Fruit fly (Drosophila melanogaster) whole organism, embryonic: Measurements from ENCODE around the gene caps.
A peak's percentile ranks its signal among the peaks of the same experiment; 100 is the strongest.

Source experiments
- Ada2b ChIP-seq: fragments of 200-800 bp; sonication (Bioruptor generic); IDR thresholded peaks from 2 replicates; pipeline ENCODE4 v1.3.6; 2022; ENCODE audit warnings: missing biosample characterization, missing genetic modification characterization
- B-H2 ChIP-seq: fragments of 200-800 bp; sonication (Bioruptor generic); optimal IDR thresholded peaks from 2 replicates; lab custom pipeline; 2018; ENCODE audit warnings: missing biosample characterization, mild to moderate bottlenecking, missing genetic modification characterization
- Bdp1 ChIP-seq: fragments of 200-800 bp; sonication (Bioruptor generic); optimal IDR thresholded peaks from 3 replicates; lab custom pipeline; 2016; ENCODE audit warnings: missing biosample characterization, missing genetic modification characterization
- CG1024 ChIP-seq: fragments of 200-800 bp; sonication (Bioruptor generic); IDR thresholded peaks from 2 replicates; pipeline ENCODE4 v1.3.6; 2022; ENCODE audit warnings: missing biosample characterization, missing genetic modification characterization
- CG10654 ChIP-seq: fragments of 200-800 bp; sonication (Bioruptor generic); optimal IDR thresholded peaks from 2 replicates; lab custom pipeline; 2016; ENCODE audit warnings: missing biosample characterization, missing genetic modification characterization
- CG11085 ChIP-seq: fragments of 200-800 bp; sonication (Bioruptor generic); IDR thresholded peaks from 2 replicates; pipeline ENCODE4 v1.3.6; 2022; ENCODE audit warnings: missing biosample characterization, missing genetic modification characterization
- CG12236 ChIP-seq: fragments of 200-800 bp; sonication (Bioruptor generic); optimal IDR thresholded peaks from 2 replicates; lab custom pipeline; 2016; ENCODE audit warnings: missing biosample characterization, missing genetic modification characterization
- CG13624 ChIP-seq: fragments of 200-800 bp; sonication (Bioruptor generic); optimal IDR thresholded peaks from 2 replicates; lab custom pipeline; 2016; ENCODE audit warnings: missing biosample characterization, missing genetic modification characterization
- CG14014 ChIP-seq: fragments of 200-800 bp; sonication (Bioruptor generic); IDR thresholded peaks from 2 replicates; pipeline ENCODE4 v1.3.6; 2022; ENCODE audit warnings: missing biosample characterization, missing genetic modification characterization
- CG15696 ChIP-seq: fragments of 200-800 bp; sonication (Bioruptor generic); optimal IDR thresholded peaks from 2 replicates; lab custom pipeline; 2019; ENCODE audit warnings: missing biosample characterization, mild to moderate bottlenecking, missing genetic modification characterization, moderate library complexity
- CG1647 ChIP-seq: fragments of 200-800 bp; sonication (Bioruptor generic); optimal IDR thresholded peaks from 3 replicates; lab custom pipeline; 2016; ENCODE audit warnings: missing biosample characterization, missing genetic modification characterization
- CG18599 ChIP-seq: fragments of 200-800 bp; sonication (Bioruptor generic); optimal IDR thresholded peaks from 3 replicates; lab custom pipeline; 2017; ENCODE audit warnings: missing biosample characterization, missing genetic modification characterization, mild to moderate bottlenecking, moderate library complexity, missing genetic modification reagents
- CG2678 ChIP-seq: fragments of 200-800 bp; sonication (Bioruptor generic); optimal IDR thresholded peaks from 3 replicates; lab custom pipeline; 2019; ENCODE audit warnings: missing biosample characterization, mild to moderate bottlenecking, missing genetic modification characterization, moderate library complexity
- CG31388 ChIP-seq: fragments of 200-800 bp; sonication (Bioruptor generic); optimal IDR thresholded peaks from 2 replicates; lab custom pipeline; 2016; ENCODE audit warnings: missing biosample characterization, missing genetic modification characterization
- CG3281 ChIP-seq: fragments of 200-800 bp; sonication (Bioruptor generic); optimal IDR thresholded peaks from 3 replicates; lab custom pipeline; 2017; ENCODE audit warnings: missing biosample characterization, mild to moderate bottlenecking, missing genetic modification characterization
- CG34422 ChIP-seq: fragments of 200-800 bp; sonication (Bioruptor generic); IDR thresholded peaks from 3 replicates; pipeline ENCODE4 v1.3.6; 2022; ENCODE audit warnings: missing biosample characterization, missing genetic modification characterization
- CG3995 ChIP-seq: fragments of 200-800 bp; sonication (Bioruptor generic); optimal IDR thresholded peaks from 3 replicates; lab custom pipeline; 2016; ENCODE audit warnings: missing biosample characterization, missing genetic modification characterization
- CG8478 ChIP-seq: fragments of >200 bp; optimal IDR thresholded peaks from 2 replicates; lab custom pipeline; 2018
- CG9437 ChIP-seq: fragments of 200-800 bp; sonication (Bioruptor generic); optimal IDR thresholded peaks from 2 replicates; lab custom pipeline; 2018; ENCODE audit warnings: missing biosample characterization, mild to moderate bottlenecking, missing genetic modification characterization
- CG9727 ChIP-seq: fragments of 200-800 bp; sonication (Bioruptor generic); optimal IDR thresholded peaks from 3 replicates; lab custom pipeline; 2017; ENCODE audit warnings: missing biosample characterization, mild to moderate bottlenecking, missing genetic modification characterization
- Dbx ChIP-seq: fragments of 200-800 bp; sonication (Bioruptor generic); IDR thresholded peaks from 3 replicates; pipeline ENCODE4 v1.3.6; 2022; ENCODE audit warnings: missing biosample characterization, missing genetic modification characterization
- Ets65A ChIP-seq: fragments of 200-800 bp; sonication (Bioruptor generic); peaks from one replicate; lab custom pipeline; 2016; ENCODE audit warnings: missing biosample characterization, missing genetic modification characterization
- Fer1 ChIP-seq: fragments of 200-800 bp; sonication (Bioruptor generic); optimal IDR thresholded peaks from 2 replicates; lab custom pipeline; 2017; ENCODE audit warnings: missing biosample characterization, mild to moderate bottlenecking, missing genetic modification characterization
- HLH3B ChIP-seq: fragments of 200-800 bp; sonication (Bioruptor generic); IDR thresholded peaks from 2 replicates; pipeline ENCODE4 v1.3.6; 2022; ENCODE audit warnings: missing biosample characterization, missing genetic modification characterization
- HmgZ ChIP-seq: fragments of 200-800 bp; sonication (Bioruptor generic); optimal IDR thresholded peaks from 2 replicates; lab custom pipeline; 2018; ENCODE audit warnings: missing biosample characterization, mild to moderate bottlenecking, missing genetic modification characterization
- Myb ChIP-seq: fragments of 200-800 bp; sonication (Bioruptor generic); optimal IDR thresholded peaks from 2 replicates; lab custom pipeline; 2016; ENCODE audit warnings: missing biosample characterization, missing genetic modification characterization
- NC2α ChIP-seq: fragments of 200-800 bp; sonication (Bioruptor generic); optimal IDR thresholded peaks from 2 replicates; lab custom pipeline; 2016; ENCODE audit warnings: missing biosample characterization, missing genetic modification characterization
- NC2β ChIP-seq: fragments of 200-800 bp; sonication (Bioruptor generic); optimal IDR thresholded peaks from 2 replicates; lab custom pipeline; 2016; ENCODE audit warnings: missing biosample characterization, missing genetic modification characterization
- NFAT ChIP-seq: fragments of 200-800 bp; sonication (Bioruptor generic); IDR thresholded peaks from 2 replicates; pipeline ENCODE4 v1.3.6; 2022; ENCODE audit warnings: missing biosample characterization, missing genetic modification characterization
- Optix ChIP-seq: fragments of 200-800 bp; sonication (Bioruptor generic); IDR thresholded peaks from 3 replicates; pipeline ENCODE4 v1.3.6; 2022; ENCODE audit warnings: missing biosample characterization, missing genetic modification characterization
- Ravus ChIP-seq: fragments of 200-800 bp; sonication (Bioruptor generic); IDR thresholded peaks from 2 replicates; pipeline ENCODE4 v1.3.6; 2022; ENCODE audit warnings: missing biosample characterization, missing genetic modification characterization
- Xbp1 ChIP-seq: fragments of 200-800 bp; sonication (Bioruptor generic); optimal IDR thresholded peaks from 3 replicates; lab custom pipeline; 2016; ENCODE audit warnings: missing biosample characterization, mild to moderate bottlenecking, missing genetic modification characterization
- bab2 ChIP-seq: fragments of 200-800 bp; sonication (Bioruptor generic); optimal IDR thresholded peaks from 2 replicates; lab custom pipeline; 2016; ENCODE audit warnings: missing biosample characterization, missing genetic modification characterization
- bcd ChIP-seq: fragments of 200-800 bp; sonication (Bioruptor generic); optimal IDR thresholded peaks from 2 replicates; lab custom pipeline; 2017; ENCODE audit warnings: missing biosample characterization, mild to moderate bottlenecking, missing genetic modification characterization
- ci ChIP-seq: fragments of 200-800 bp; sonication (Bioruptor generic); IDR thresholded peaks from 3 replicates; pipeline ENCODE4 v1.3.6; 2022; ENCODE audit warnings: missing biosample characterization, missing genetic modification characterization
- crp ChIP-seq, 2 experiments: fragments of 200-800 bp; sonication (Bioruptor generic); optimal IDR thresholded peaks; 2 replicates in 1 of 2; 3 replicates in 1 of 2; lab custom pipeline; 2017; ENCODE audit warnings: missing biosample characterization in 2 of 2, missing genetic modification characterization in 2 of 2, mild to moderate bottlenecking in 1 of 2, moderate library complexity in 1 of 2
- cwo ChIP-seq: fragments of 200-800 bp; sonication (Bioruptor generic); optimal IDR thresholded peaks from 3 replicates; lab custom pipeline; 2017; ENCODE audit warnings: missing biosample characterization, missing genetic modification characterization, mild to moderate bottlenecking, moderate library complexity, missing genetic modification reagents
- danr ChIP-seq: fragments of 200-800 bp; sonication (Bioruptor generic); IDR thresholded peaks from 2 replicates; pipeline ENCODE4 v1.3.6; 2022; ENCODE audit warnings: missing biosample characterization, missing genetic modification characterization
- fd102C ChIP-seq: fragments of 200-800 bp; sonication (Bioruptor generic); optimal IDR thresholded peaks from 2 replicates; lab custom pipeline; 2018; ENCODE audit warnings: missing biosample characterization, mild to moderate bottlenecking, missing genetic modification characterization, moderate library complexity
- gce ChIP-seq: fragments of 200-800 bp; sonication (Bioruptor generic); IDR thresholded peaks from 3 replicates; pipeline ENCODE4 v1.3.6; 2022; ENCODE audit warnings: missing biosample characterization, missing genetic modification characterization
- hbn ChIP-seq: fragments of 200-800 bp; sonication (Bioruptor generic); IDR thresholded peaks from 2 replicates; pipeline ENCODE4 v1.3.6; 2022; ENCODE audit warnings: missing biosample characterization, missing genetic modification characterization; ENCODE audit not compliant: partially characterized antibody
- lab ChIP-seq: fragments of 200-800 bp; sonication (Bioruptor generic); optimal IDR thresholded peaks from 3 replicates; lab custom pipeline; 2017; ENCODE audit warnings: missing biosample characterization, missing genetic modification characterization, mild to moderate bottlenecking, moderate library complexity, missing genetic modification reagents
- pan ChIP-seq, 4 experiments: fragments of >200 bp in 3 of 4; fragments of 200-800 bp in 1 of 4; sonication (Bioruptor generic) in 1 of 4; optimal IDR thresholded peaks in 3 of 4; IDR thresholded peaks in 1 of 4; 2 replicates each; pipeline versions ENCODE4 v1.3.6 to Lab custom; 2017 to 2022; ENCODE audit warnings: missing biosample characterization in 2 of 4, missing genetic modification characterization in 2 of 4, mixed read lengths in 1 of 4
- pho ChIP-seq: fragments of 200-800 bp; sonication (Bioruptor generic); optimal IDR thresholded peaks from 2 replicates; lab custom pipeline; 2016; ENCODE audit warnings: missing biosample characterization, missing genetic modification characterization
- psq ChIP-seq: fragments of 200-800 bp; sonication (Bioruptor generic); optimal IDR thresholded peaks from 2 replicates; lab custom pipeline; 2017; ENCODE audit warnings: missing biosample characterization, missing genetic modification characterization
- ranshi ChIP-seq: fragments of 200-800 bp; sonication (Bioruptor generic); IDR thresholded peaks from 2 replicates; pipeline ENCODE4 v1.3.6; 2022; ENCODE audit warnings: missing biosample characterization, missing genetic modification characterization
- sc ChIP-seq, 3 experiments: fragments of >200 bp in 2 of 3; fragments of 200-800 bp in 1 of 3; sonication (Bioruptor generic) in 1 of 3; optimal IDR thresholded peaks; 2 replicates in 2 of 3; 3 replicates in 1 of 3; lab custom pipeline; 2017; ENCODE audit warnings: mild to moderate bottlenecking in 1 of 3, missing biosample characterization in 1 of 3, missing genetic modification characterization in 1 of 3, missing genetic modification reagents in 1 of 3
- sens ChIP-seq: fragments of 200-800 bp; sonication (Bioruptor generic); peaks from one replicate; lab custom pipeline; 2016; ENCODE audit warnings: missing biosample characterization, missing genetic modification characterization
- tgo ChIP-seq: fragments of 200-800 bp; sonication (Bioruptor generic); IDR thresholded peaks from 3 replicates; pipeline ENCODE4 v1.3.6; 2022; ENCODE audit warnings: missing biosample characterization, missing genetic modification characterization
- tll ChIP-seq, 2 experiments: fragments of 200-800 bp in 1 of 2; fragments of >200 bp in 1 of 2; sonication (Bioruptor generic) in 1 of 2; optimal IDR thresholded peaks; 2 replicates each; lab custom pipeline; 2017 to 2019; ENCODE audit warnings: missing biosample characterization in 2 of 2, missing genetic modification characterization in 2 of 2, mild to moderate bottlenecking in 1 of 2, moderate library complexity in 1 of 2
- z ChIP-seq: fragments of 200-800 bp; sonication (Bioruptor generic); IDR thresholded peaks from 3 replicates; pipeline ENCODE4 v1.3.6; 2022; ENCODE audit warnings: missing biosample characterization, missing genetic modification characterization
- zf30C ChIP-seq: fragments of 200-800 bp; sonication (Bioruptor generic); optimal IDR thresholded peaks from 3 replicates; lab custom pipeline; 2018; ENCODE audit warnings: missing biosample characterization, mild to moderate bottlenecking, missing genetic modification characterization

caps gene

dm6 chr3L:13259617-13260016 is 31.1 kb downstream of the caps start (continued):
- TF ChIP-seq Ravus (no peak), NC2α (GFP tag; lab: Kevin White, UChicago) (no peak), NC2β (GFP tag; lab: Kevin White, UChicago) (no peak), Ets65A (GFP tag; lab: Kevin White, UChicago) (no peak), Dbx (GFP tag; lab: Robert Waterston, UW) (no peak), zf30C (GFP tag; lab: Kevin White, UChicago) (no peak), CG14014 (GFP tag; lab: Robert Waterston, UW) (no peak), psq (no peak), NFAT (no peak), CG12236 (GFP tag; lab: Kevin White, UChicago) (no peak), Ada2b (no peak), ranshi (no peak), CG9437 (GFP tag; lab: Kevin White, UChicago) (no peak), CG18599 (GFP tag; lab: Kevin White, UChicago) (peak; percentile 21), Fer1 (GFP tag; lab: Kevin White, UChicago) (no peak), lab (GFP tag; lab: Kevin White, UChicago) (peak; percentile 4), hbn (GFP tag; lab: Robert Waterston, UW) (no peak), B-H2 (no peak), pho (GFP tag; lab: Kevin White, UChicago) (no peak), ci (GFP tag; lab: Robert Waterston, UW) (no peak), z (GFP tag; lab: Robert Waterston, UW) (no peak), Xbp1 (GFP tag; lab: Kevin White, UChicago) (no peak), CG15696 (tag; lab: Kevin White, UChicago) (peak; percentile 65), CG2678 (tag; lab: Kevin White, UChicago) (peak; percentile 18), bcd (GFP tag; lab: Kevin White, UChicago) (no peak), fd102C (GFP tag; lab: Kevin White, UChicago) (peak; percentile 43), CG10654 (GFP tag; lab: Kevin White, UChicago) (no peak), Myb (no peak), CG1647 (GFP tag; lab: Kevin White, UChicago) (no peak), CG1024 (no peak), cwo (GFP tag; lab: Kevin White, UChicago) (no peak), CG3995 (GFP tag; lab: Kevin White, UChicago) (no peak), gce (GFP tag; lab: Robert Waterston, UW) (no peak), danr (no peak), HmgZ (tag; lab: Kevin White, UChicago) (no peak), sc (optimal IDR thresholded peaks at IDR 0.05; lab: Kevin White, UChicago) (no peak), sc (GFP tag; optimal IDR thresholded peaks at IDR 0.05; lab: Kevin White, UChicago) (no peak), Bdp1 (GFP tag; lab: Kevin White, UChicago) (no peak), CG31388 (no peak), CG13624 (GFP tag; lab: Kevin White, UChicago) (no peak), CG34422 (GFP tag; lab: Robert Waterston, UW) (no peak), CG11085 (GFP tag; lab: Robert Waterston, UW) (no peak), sens (GFP tag; lab: Kevin White, UChicago) (peak; percentile 66), CG9727 (GFP tag; lab: Kevin White, UChicago) (peak; percentile 26), bab2 (GFP tag; lab: Kevin White, UChicago) (no peak), crp (GFP tag; optimal IDR thresholded peaks at IDR 0.05; lab: Kevin White, UChicago) (no peak), tgo (GFP tag; lab: Robert Waterston, UW) (no peak), pan (optimal IDR thresholded peaks at IDR 0.05; lab: Kevin White, UChicago) (no peak), pan (GFP tag; optimal IDR thresholded peaks at IDR 0.05 in 1 of 2, IDR thresholded peaks at IDR 0.05 in 1 of 2) (no peak), CG3281 (no peak), Optix (GFP tag; lab: Robert Waterston, UW) (no peak), HLH3B (GFP tag; lab: Robert Waterston, UW) (no peak), CG8478 (lab: Kevin White, UChicago) (no peak), tll (GFP tag; optimal IDR thresholded peaks at IDR 0.05; lab: Kevin White, UChicago) (peak in 1 of 2 experiments; percentile 68)
